Worm (Caenorhabditis elegans) whole organism, mixed stage, embryonic: Measurements from ENCODE around the gene sra-10.

Experiments
- elt-3 ChIP-seq: fragments of 150-350 bp; optimal IDR thresholded peaks from 2 replicates; lab custom pipeline; 2014; ENCODE audit warnings: missing biosample characterization, missing genetic modification characterization
- lsy-2 ChIP-seq: fragments of 150-350 bp; optimal IDR thresholded peaks from 2 replicates; lab custom pipeline; 2014; ENCODE audit warnings: missing biosample characterization, missing genetic modification characterization
- unc-62 ChIP-seq: fragments of 150-350 bp; optimal IDR thresholded peaks from 2 replicates; lab custom pipeline; 2014; ENCODE audit warnings: missing biosample characterization, missing genetic modification reagents, missing genetic modification characterization

ce11 chrII:10868670-10869246, 26.1 kb downstream of the sra-10 start, which contains the start of the genes gmps-1 and cap-2:
- TF ChIP-seq elt-3 (no peak), lsy-2 (tag; lab: Kevin White, UChicago) (peak; percentile 100), unc-62 (GFP tag; lab: Kevin White, UChicago) (peak; percentile 22)
